Worm (Caenorhabditis elegans) whole organism, L1 larva: ENCODE data around the gene F35D11.3.
A peak's percentile ranks its signal among the peaks of the same experiment; 100 is the strongest.

ENCODE experiments used
- C34B4.2 ChIP-seq: sonication (generic microtip); optimal IDR thresholded peaks from 2 replicates; lab custom pipeline; 2017; ENCODE audit warnings: mild to moderate bottlenecking, missing genetic modification characterization, missing compliant biosample characterization
- aha-1 ChIP-seq: fragments of 150-350 bp; optimal IDR thresholded peaks from 2 replicates; lab custom pipeline; 2014; ENCODE audit warnings: missing biosample characterization, missing genetic modification characterization
- ama-1 ChIP-seq: fragments of 150-350 bp; optimal IDR thresholded peaks from 2 replicates; lab custom pipeline; 2014
- blmp-1 ChIP-seq: fragments of 150-350 bp; optimal IDR thresholded peaks from 2 replicates; lab custom pipeline; 2014; ENCODE audit warnings: missing biosample characterization, missing genetic modification characterization
- ceh-8 ChIP-seq: fragments of 200-800 bp; sonication (Bioruptor generic); optimal IDR thresholded peaks from 2 replicates; lab custom pipeline; 2018; ENCODE audit warnings: mild to moderate bottlenecking, missing genetic modification characterization, moderate library complexity, missing compliant biosample characterization
- ceh-82 ChIP-seq, 3 experiments: fragments of 150-350 bp in 1 of 3; sonication (generic microtip) in 2 of 3; optimal IDR thresholded peaks; 2 replicates each; lab custom pipeline; 2014 to 2017; ENCODE audit warnings: missing biosample characterization in 3 of 3, missing genetic modification characterization in 3 of 3
- dsc-1 ChIP-seq: sonication (generic microtip); optimal IDR thresholded peaks from 2 replicates; lab custom pipeline; 2016; ENCODE audit warnings: mild to moderate bottlenecking, missing genetic modification characterization, missing compliant biosample characterization
- efl-1 ChIP-seq, 4 experiments: fragments of 150-350 bp; optimal IDR thresholded peaks in 3 of 4; peaks in 1 of 4; 1 replicate in 1 of 4; 2 replicates in 3 of 4; lab custom pipeline; 2014; ENCODE audit warnings: missing biosample characterization in 2 of 4, missing genetic modification characterization in 2 of 4, missing genetic modification reagents in 2 of 4
- efl-3 ChIP-seq: fragments of 200-800 bp; sonication (Bioruptor generic); optimal IDR thresholded peaks from 2 replicates; lab custom pipeline; 2018; ENCODE audit warnings: mild to moderate bottlenecking, missing genetic modification characterization, missing compliant biosample characterization
- egl-27 ChIP-seq, 2 experiments: fragments of 150-350 bp in 1 of 2; sonication (generic microtip); optimal IDR thresholded peaks; 3 replicates each; lab custom pipeline; 2017 to 2018; ENCODE audit warnings: missing biosample characterization in 2 of 2, missing genetic modification characterization in 2 of 2, missing genetic modification reagents in 2 of 2
- elt-2 ChIP-seq: sonication (generic microtip); optimal IDR thresholded peaks from 2 replicates; lab custom pipeline; 2016; ENCODE audit warnings: missing genetic modification characterization, mild to moderate bottlenecking, inconsistent platforms, missing compliant biosample characterization, missing genetic modification reagents
- fkh-10 ChIP-seq: sonication (generic microtip); optimal IDR thresholded peaks from 2 replicates; lab custom pipeline; 2017; ENCODE audit warnings: missing biosample characterization, missing genetic modification reagents, missing genetic modification characterization
- fkh-4 ChIP-seq: sonication (generic microtip); optimal IDR thresholded peaks from 2 replicates; lab custom pipeline; 2016; ENCODE audit warnings: missing compliant biosample characterization, missing genetic modification characterization, borderline replicate concordance
- fkh-8 ChIP-seq: sonication (generic microtip); optimal IDR thresholded peaks from 2 replicates; lab custom pipeline; 2016; ENCODE audit warnings: mild to moderate bottlenecking, missing genetic modification characterization, missing compliant biosample characterization
- fos-1 ChIP-seq: fragments of 150-350 bp; optimal IDR thresholded peaks from 2 replicates; lab custom pipeline; 2014; ENCODE audit warnings: missing biosample characterization, missing genetic modification characterization
- grh-1 ChIP-seq: fragments of 200-800 bp; sonication (Bioruptor generic); IDR thresholded peaks from 2 replicates; pipeline ENCODE4 v1.3.6; 2022; ENCODE audit warnings: missing genetic modification reagents, missing genetic modification characterization, missing compliant biosample characterization
- hlh-4 ChIP-seq: sonication (generic microtip); optimal IDR thresholded peaks from 2 replicates; lab custom pipeline; 2016; ENCODE audit warnings: mild to moderate bottlenecking, missing genetic modification characterization, missing compliant biosample characterization
- hpl-2 ChIP-seq: fragments of 150-350 bp; optimal IDR thresholded peaks from 2 replicates; lab custom pipeline; 2014; ENCODE audit warnings: missing biosample characterization, missing genetic modification reagents, missing genetic modification characterization
- lin-14 ChIP-seq: fragments of 200-800 bp; sonication (Bioruptor generic); optimal IDR thresholded peaks from 2 replicates; lab custom pipeline; 2018; ENCODE audit warnings: mild to moderate bottlenecking, missing genetic modification characterization, moderate library complexity, missing compliant biosample characterization
- lin-35 ChIP-seq, 2 experiments: fragments of 150-350 bp; optimal IDR thresholded peaks; 2 replicates each; lab custom pipeline; 2014; ENCODE audit warnings: missing biosample characterization in 2 of 2, missing genetic modification characterization in 2 of 2, missing genetic modification reagents in 2 of 2
- lin-39 ChIP-seq: fragments of 150-350 bp; optimal IDR thresholded peaks from 2 replicates; lab custom pipeline; 2014; ENCODE audit warnings: missing biosample characterization, missing genetic modification reagents, missing genetic modification characterization
- lsy-2 ChIP-seq, 2 experiments: fragments of 150-350 bp; optimal IDR thresholded peaks; 2 replicates each; lab custom pipeline; 2014; ENCODE audit warnings: missing biosample characterization in 2 of 2, missing genetic modification characterization in 2 of 2
- mdl-1 ChIP-seq, 2 experiments: fragments of 150-350 bp; optimal IDR thresholded peaks; 2 replicates each; lab custom pipeline; 2014 to 2017; ENCODE audit warnings: missing biosample characterization in 2 of 2, missing genetic modification characterization in 2 of 2, inconsistent platforms in 1 of 2
- mep-1 ChIP-seq: fragments of 150-350 bp; optimal IDR thresholded peaks from 2 replicates; lab custom pipeline; 2014; ENCODE audit warnings: missing biosample characterization, missing genetic modification characterization
- nhr-11 ChIP-seq: fragments of 150-350 bp; optimal IDR thresholded peaks from 2 replicates; lab custom pipeline; 2014; ENCODE audit warnings: missing biosample characterization, missing genetic modification characterization
- nhr-19 ChIP-seq: fragments of 200-800 bp; sonication (Bioruptor generic); conservative IDR thresholded peaks from 2 replicates; pipeline ENCODE4 v1.3.6; 2022; ENCODE audit warnings: missing genetic modification characterization, missing compliant biosample characterization
- nhr-20 ChIP-seq: sonication (generic microtip); optimal IDR thresholded peaks from 2 replicates; lab custom pipeline; 2016; ENCODE audit warnings: mild to moderate bottlenecking, missing genetic modification characterization, missing compliant biosample characterization
- nhr-71 ChIP-seq: sonication (generic microtip); optimal IDR thresholded peaks from 2 replicates; lab custom pipeline; 2016; ENCODE audit warnings: mild to moderate bottlenecking, missing genetic modification characterization, moderate library complexity, missing compliant biosample characterization
- nhr-76 ChIP-seq: sonication (generic microtip); optimal IDR thresholded peaks from 2 replicates; lab custom pipeline; 2017; ENCODE audit warnings: missing biosample characterization, missing genetic modification characterization
- nhr-77 ChIP-seq: fragments of 150-350 bp; optimal IDR thresholded peaks from 2 replicates; lab custom pipeline; 2014; ENCODE audit warnings: missing biosample characterization, missing genetic modification characterization
- nhr-85 ChIP-seq: sonication (generic microtip); peaks from one replicate; lab custom pipeline; 2016; ENCODE audit warnings: missing genetic modification characterization, inconsistent platforms, missing compliant biosample characterization
- nhr-90 ChIP-seq: sonication (generic microtip); optimal IDR thresholded peaks from 2 replicates; lab custom pipeline; 2016; ENCODE audit warnings: mild to moderate bottlenecking, missing genetic modification characterization, missing compliant biosample characterization; ENCODE audit not compliant: poor library complexity
- pax-3 ChIP-seq: fragments of 200-800 bp; sonication (Bioruptor generic); optimal IDR thresholded peaks from 2 replicates; lab custom pipeline; 2018; ENCODE audit warnings: mild to moderate bottlenecking, missing genetic modification characterization, moderate library complexity, missing compliant biosample characterization
- pqm-1 ChIP-seq: sonication (generic microtip); optimal IDR thresholded peaks from 3 replicates; lab custom pipeline; 2017; ENCODE audit warnings: missing biosample characterization, missing genetic modification characterization
- rnt-1 ChIP-seq: sonication (generic microtip); optimal IDR thresholded peaks from 2 replicates; lab custom pipeline; 2016; ENCODE audit warnings: mild to moderate bottlenecking, missing genetic modification characterization, moderate library complexity, missing compliant biosample characterization
- snu-23 ChIP-seq: sonication (generic microtip); optimal IDR thresholded peaks from 2 replicates; lab custom pipeline; 2016; ENCODE audit warnings: missing genetic modification characterization, missing compliant biosample characterization
- sup-37 ChIP-seq: fragments of 200-800 bp; sonication (Bioruptor generic); optimal IDR thresholded peaks from 2 replicates; lab custom pipeline; 2018; ENCODE audit warnings: mild to moderate bottlenecking, missing genetic modification characterization, missing compliant biosample characterization
- tbx-2 ChIP-seq: sonication (generic microtip); optimal IDR thresholded peaks from 2 replicates; lab custom pipeline; 2016; ENCODE audit warnings: missing genetic modification characterization, missing compliant biosample characterization
- vab-15 ChIP-seq: sonication (generic microtip); optimal IDR thresholded peaks from 2 replicates; lab custom pipeline; 2017; ENCODE audit warnings: missing genotype, mild to moderate bottlenecking, missing genetic modification characterization, missing compliant biosample characterization
- ztf-11 ChIP-seq, 2 experiments: sonication (generic microtip); optimal IDR thresholded peaks; 2 replicates each; lab custom pipeline; 2016 to 2017; ENCODE audit warnings: missing genetic modification characterization in 2 of 2, missing biosample characterization in 1 of 2, missing compliant biosample characterization in 1 of 2
- ztf-4 ChIP-seq: fragments of 150-350 bp; optimal IDR thresholded peaks from 2 replicates; lab custom pipeline; 2014; ENCODE audit warnings: missing biosample characterization, missing genetic modification characterization

Gene F35D11.3

DNA sequence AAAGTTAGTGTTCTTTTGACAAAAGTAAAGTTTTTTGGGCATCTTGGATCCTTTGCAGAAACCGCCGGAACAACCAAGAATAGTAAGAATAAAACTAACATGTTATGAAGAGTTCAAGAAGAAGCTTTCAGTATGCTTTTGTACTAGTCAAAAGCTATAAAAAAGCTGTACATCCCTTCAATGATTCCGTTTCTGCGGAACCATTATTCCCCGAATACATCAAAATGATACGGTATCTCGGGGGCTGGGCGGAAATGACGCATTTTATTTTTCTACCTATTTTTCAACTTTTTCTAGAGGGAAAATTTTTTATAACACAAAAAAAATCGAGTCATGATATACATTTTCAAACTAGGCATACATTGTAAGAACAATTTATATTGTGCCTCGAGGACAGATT, 11.5 kb downstream of the F35D11.3 start, which contains the start of gene clec-138:
Gene clec-138, minus strand, starts transcription at position 101 of the 400 bp plus-strand sequence.
- no peak for TF ChIP-seq ama-1 (lab: Kevin White, UChicago)
- no peak for TF ChIP-seq efl-1 (optimal IDR thresholded peaks at IDR 0.05; lab: Kevin White, UChicago)
- TF ChIP-seq efl-1 (GFP tag; optimal IDR thresholded peaks at IDR 0.05 in 1 of 2; lab: Kevin White, UChicago) = peak in 1 of 2 experiments; percentile 32

DNA sequence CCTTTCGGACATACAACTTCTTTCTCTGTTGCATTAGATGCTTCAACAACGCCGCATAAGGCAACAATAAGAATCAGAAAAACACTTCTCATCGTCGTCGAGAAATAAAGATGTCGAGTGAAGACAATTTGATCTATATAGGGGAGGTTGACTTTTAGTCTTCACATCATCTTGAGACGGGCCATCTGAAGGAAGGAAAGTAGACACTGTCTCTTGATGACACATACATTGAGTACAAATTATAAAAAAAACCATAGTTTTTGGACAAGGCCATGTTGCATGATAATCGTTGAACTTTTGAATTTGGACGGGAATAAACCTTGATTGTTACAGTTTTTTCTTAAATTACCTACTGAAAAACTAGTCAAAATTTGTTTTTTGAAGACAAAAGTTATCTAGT, 13.5 kb downstream of the F35D11.3 start, which contains the start of gene clec-139:
Gene clec-139, minus strand, starts transcription at position 101 of the 400 bp plus-strand sequence.
- no peak for TF ChIP-seq lin-35 (GFP tag; optimal IDR thresholded peaks at IDR 0.05; lab: Kevin White, UChicago)
- peak; percentile 58 for TF ChIP-seq nhr-85 (tag; lab: Kevin White, UChicago)

DNA sequence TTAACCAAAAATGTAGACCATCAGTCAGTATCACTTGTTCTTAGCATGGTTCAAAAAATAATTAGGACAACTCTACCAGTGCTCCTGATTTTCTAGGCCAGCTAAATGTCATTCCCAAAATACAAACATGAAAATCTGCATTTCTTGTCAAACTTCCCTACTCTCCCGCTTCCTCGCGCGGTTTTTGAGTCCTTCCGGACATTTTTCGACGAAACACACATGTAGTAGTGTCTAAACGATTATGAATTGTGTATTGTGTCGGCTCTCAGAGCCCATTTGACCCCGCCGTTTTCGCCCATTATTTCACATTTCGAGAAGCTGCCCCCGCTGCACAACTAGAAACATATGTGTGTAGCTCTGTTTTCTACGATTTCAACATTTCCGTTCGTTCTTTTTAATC, 18.4 kb downstream of the F35D11.3 start, which contains the start of gene F35D11.1:
Gene F35D11.1, plus strand, starts transcription at position 301 of the 400 bp plus-strand sequence.
- TF ChIP-seq pqm-1 (tag; lab: Kevin White, UChicago) (no peak), dsc-1 (tag; lab: Kevin White, UChicago) (peak; percentile 31)

DNA sequence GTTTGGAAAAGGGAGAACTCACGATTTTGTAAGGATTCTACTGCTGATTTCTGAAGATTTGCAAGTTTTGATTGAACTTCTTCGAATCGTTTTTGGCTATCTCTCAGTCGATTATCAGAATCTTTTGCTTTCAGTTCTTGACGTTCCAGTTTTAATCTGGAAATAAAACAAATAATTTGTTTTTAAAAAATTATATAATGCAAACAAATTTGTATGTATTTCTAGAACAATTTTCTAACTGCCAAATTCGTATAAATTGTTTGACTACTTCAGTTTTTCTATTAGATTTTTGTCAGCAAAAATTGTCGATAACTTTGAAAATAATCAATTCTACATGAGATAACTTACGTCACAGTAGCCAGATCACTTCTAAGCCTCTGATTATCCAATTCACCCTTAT, 23.3 kb downstream of the F35D11.3 start:
- TF ChIP-seq fkh-8 (tag; lab: Kevin White, UChicago) (no peak), lin-39 (no peak), snu-23 (GFP tag; lab: Kevin White, UChicago) (no peak)

ce11 chrII:4638241-4638640, 30.1 kb downstream of the F35D11.3 start, which contains the start of gene che-10:
Gene che-10, minus strand, starts transcription at chrII:4638341.
- TF ChIP-seq efl-1 (optimal IDR thresholded peaks at IDR 0.05; lab: Kevin White, UChicago) = no peak
- TF ChIP-seq efl-1 (GFP tag; optimal IDR thresholded peaks at IDR 0.05 in 1 of 2; lab: Kevin White, UChicago) = peak in 1 of 2 experiments; percentile 66
- TF ChIP-seq ceh-82 (tag; optimal IDR thresholded peaks at IDR 0.05; lab: Kevin White, UChicago) = no peak

- TF ChIP-seq fos-1 (no peak), nhr-90 (no peak), ztf-11 (tag; optimal IDR thresholded peaks at IDR 0.05; lab: Kevin White, UChicago) (no peak), lsy-2 (tag; optimal IDR thresholded peaks at IDR 0.05; lab: Kevin White, UChicago) (no peak), nhr-11 (no peak), nhr-19 (GFP tag; lab: Robert Waterston, UW) (no peak), fkh-4 (tag; lab: Kevin White, UChicago) (no peak), tbx-2 (tag; lab: Kevin White, UChicago) (no peak), rnt-1 (tag; lab: Kevin White, UChicago) (no peak), nhr-85 (tag; lab: Kevin White, UChicago) (peak; percentile 65), aha-1 (tag; lab: Kevin White, UChicago) (no peak), ztf-4 (tag; lab: Kevin White, UChicago) (no peak), lin-14 (GFP tag; lab: Kevin White, UChicago) (peak; percentile 69), sup-37 (no peak), vab-15 (tag; lab: Kevin White, UChicago) (no peak), C34B4.2 (tag; lab: Kevin White, UChicago) (no peak), mdl-1 (tag; optimal IDR thresholded peaks at IDR 0.05; lab: Kevin White, UChicago) (no peak), efl-3 (GFP tag; lab: Kevin White, UChicago) (no peak), grh-1 (GFP tag; lab: Robert Waterston, UW) (peak; percentile 50), nhr-20 (tag; lab: Kevin White, UChicago) (no peak), blmp-1 (tag; lab: Kevin White, UChicago) (peak; percentile 79), pax-3 (no peak), fkh-10 (GFP tag; lab: Kevin White, UChicago) (no peak), efl-1 (optimal IDR thresholded peaks at IDR 0.05; lab: Kevin White, UChicago) (peak in 1 of 2 experiments; percentile 8), efl-1 (GFP tag; optimal IDR thresholded peaks at IDR 0.05 in 1 of 2; lab: Kevin White, UChicago) (peak in 1 of 2 experiments; percentile 87), lin-39 (no peak), nhr-76 (tag; lab: Kevin White, UChicago) (no peak), ceh-8 (GFP tag; lab: Kevin White, UChicago) (no peak), elt-2 (tag; lab: Kevin White, UChicago) (no peak), nhr-77 (tag; lab: Kevin White, UChicago) (no peak), hlh-4 (tag; lab: Kevin White, UChicago) (no peak), nhr-71 (tag; lab: Kevin White, UChicago) (no peak), egl-27 (tag; optimal IDR thresholded peaks at IDR 0.05; lab: Kevin White, UChicago) (no peak), hpl-2 (no peak), mep-1 (tag; lab: Kevin White, UChicago) (peak; percentile 31)
Measured at ce11 chrII:4638891-4639290, 30.7 kb downstream of the F35D11.3 start.
